Fruit fly (Drosophila melanogaster) Kc167 (cell line): Measurements from ENCODE around the gene H2.0.

Source experiments
- Sin3A ChIP-seq: fragments of >200 bp; optimal IDR thresholded peaks from 2 replicates; lab custom pipeline; 2018; ENCODE audit warnings: missing external identifiers
- insv ChIP-seq: fragments of >200 bp; optimal IDR thresholded peaks from 3 replicates; lab custom pipeline; 2018; ENCODE audit warnings: missing external identifiers
- ttk ChIP-seq: sonication (Bioruptor generic); optimal IDR thresholded peaks from 2 replicates; lab custom pipeline; 2017; ENCODE audit warnings: missing external identifiers

DNA sequence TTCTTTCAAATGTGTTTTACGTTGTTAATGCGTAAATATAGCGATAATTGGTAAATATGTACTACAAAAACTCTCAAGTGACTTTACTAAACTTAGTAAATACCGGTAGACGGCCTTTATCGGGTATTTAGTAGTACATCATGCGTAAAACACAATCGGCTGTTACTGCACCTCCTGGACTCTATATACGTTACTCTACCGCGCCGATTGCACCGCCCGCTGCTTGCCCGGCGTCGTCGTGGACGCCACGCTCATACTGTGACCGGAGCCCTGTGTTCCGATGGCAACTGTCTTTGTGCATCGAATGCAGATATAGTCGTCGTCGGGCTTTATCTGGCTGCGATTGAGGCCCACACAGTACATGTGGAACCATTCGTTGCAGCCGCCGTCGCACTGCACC lies 28.8 kb downstream of the H2.0 start:
- TF ChIP-seq insv (lab: Kevin White, UChicago) = no peak
- TF ChIP-seq ttk (lab: Kevin White, UChicago) = no peak
- TF ChIP-seq Sin3A (lab: Kevin White, UChicago) = no peak
